Worm (Caenorhabditis elegans): Measurements from ENCODE around the gene hach-1.

DNA sequence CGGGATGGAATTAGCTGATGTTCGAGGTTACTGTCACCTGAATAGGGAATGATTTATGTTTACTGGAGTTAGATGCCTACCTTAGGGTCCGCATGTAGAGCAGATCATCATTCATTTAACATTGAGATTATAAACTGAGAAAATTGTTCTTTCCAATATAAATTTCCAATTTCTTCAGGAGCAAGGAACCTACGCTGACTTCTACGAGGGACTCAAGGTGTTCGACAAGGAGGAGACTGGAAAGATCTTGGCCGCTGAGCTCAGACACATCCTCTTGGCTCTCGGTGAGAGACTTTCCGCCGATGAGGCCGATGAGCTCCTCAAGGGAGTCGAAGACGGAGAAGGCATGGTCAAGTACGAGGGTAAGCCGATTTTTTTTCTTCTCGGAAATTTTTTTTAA is 11.2 kb downstream of the hach-1 start:
- TF ChIP-seq pag-3 (tag; optimal IDR thresholded peaks at IDR 0.05; ENCODE audit: borderline replicate concordance): no peak
- no peak for TF ChIP-seq ama-1 (optimal IDR thresholded peaks at IDR 0.05)
- TF ChIP-seq F13H6.1 (tag; optimal IDR thresholded peaks at IDR 0.05): no peak
- no peak for TF ChIP-seq lim-6 (tag; optimal IDR thresholded peaks at IDR 0.05)
- no peak for TF ChIP-seq tbx-2 (tag; optimal IDR thresholded peaks at IDR 0.05)

All from whole organism, late embryonic.